Fruit fly (Drosophila melanogaster): ENCODE measurements around the gene Traf6.

The Traf6 gene

dm6 chrX:8193017-8193556 is 35.9 kb upstream of the Traf6 start (continued):
- TF ChIP-seq CG10543 (GFP tag; optimal IDR thresholded peaks at IDR 0.05) (peak; percentile 59), chif (GFP tag; optimal IDR thresholded peaks at IDR 0.05) (no peak), Dbx (GFP tag; IDR thresholded peaks at IDR 0.05) (peak; percentile 30; the same call in 1 of the 3 replicates), Vsx1 (GFP tag; optimal IDR thresholded peaks at IDR 0.05) (no peak), Fer1 (GFP tag; optimal IDR thresholded peaks at IDR 0.05) (peak; percentile 19), CG13287 (GFP tag; IDR thresholded peaks at IDR 0.05; ENCODE audit: partially characterized antibody) (peak; percentile 34; the same call in 1 of the 2 replicates), CG4282 (GFP tag; optimal IDR thresholded peaks at IDR 0.05) (no peak), ftz-f1 (GFP tag; optimal IDR thresholded peaks at IDR 0.05) (peak; percentile 63), luna (GFP tag; optimal IDR thresholded peaks at IDR 0.05) (no peak), gro (GFP tag; optimal IDR thresholded peaks at IDR 0.05) (peak; percentile 30)

- TF ChIP-seq Spps (tag; optimal IDR thresholded peaks at IDR 0.05) (no peak), grn (GFP tag; optimal IDR thresholded peaks at IDR 0.05) (peak; percentile 72), Ets97D (GFP tag; optimal IDR thresholded peaks at IDR 0.05) (no peak), gcm2 (GFP tag; optimal IDR thresholded peaks at IDR 0.05) (no peak), CG3847 (GFP tag; IDR thresholded peaks at IDR 0.05) (no peak), Bgb (GFP tag; IDR thresholded peaks at IDR 0.05; ENCODE audit: partially characterized antibody) (0 out of 2 replicates have a peak, but pooled peaks have one; percentile 14), CG10565 (GFP tag; optimal IDR thresholded peaks at IDR 0.05) (no peak), GATAe (GFP tag; conservative IDR thresholded peaks at IDR 0.05) (peak; percentile 32; the same call in 1 of the 2 replicates), CG7987 (GFP tag; optimal IDR thresholded peaks at IDR 0.05) (no peak), CG31441 (GFP tag; IDR thresholded peaks at IDR 0.05) (no peak), gem (tag; optimal IDR thresholded peaks at IDR 0.05) (no peak), vvl (GFP tag; IDR thresholded peaks at IDR 0.05) (no peak), pzg (GFP tag; optimal IDR thresholded peaks at IDR 0.05) (no peak), CG6654 (GFP tag; optimal IDR thresholded peaks at IDR 0.05) (peak; percentile 98), tx (GFP tag; optimal IDR thresholded peaks at IDR 0.05) (no peak), sna (GFP tag; IDR thresholded peaks at IDR 0.05; ENCODE audit: partially characterized antibody) (no peak), Fer3 (tag; optimal IDR thresholded peaks at IDR 0.05) (no peak), NK7.1 (GFP tag; optimal IDR thresholded peaks at IDR 0.05) (no peak), CG12236 (GFP tag; optimal IDR thresholded peaks at IDR 0.05) (no peak), Elba2 (GFP tag; optimal IDR thresholded peaks at IDR 0.05) (no peak), CG13775 (GFP tag; optimal IDR thresholded peaks at IDR 0.05) (no peak), salm (tag; optimal IDR thresholded peaks at IDR 0.05) (no peak), CG31365 (tag; optimal IDR thresholded peaks at IDR 0.05) (no peak), CG15479 (GFP tag; optimal IDR thresholded peaks at IDR 0.05) (no peak), Opbp (GFP tag; IDR thresholded peaks at IDR 0.05; ENCODE audit: partially characterized antibody) (0 out of 3 replicates have a peak, but pooled peaks have one; percentile 33), sim (GFP tag; IDR thresholded peaks at IDR 0.05) (no peak), cad (GFP tag; optimal IDR thresholded peaks at IDR 0.05) (peak; percentile 91), Taf1 (GFP tag; IDR thresholded peaks at IDR 0.05) (no peak), Lhr (GFP tag; optimal IDR thresholded peaks at IDR 0.05) (no peak), CrebB (tag; optimal IDR thresholded peaks at IDR 0.05) (no peak)
Measured at dm6 chrX:8192191-8192590, 35.0 kb upstream of the Traf6 start.

All from whole organism, embryonic.